Fruit fly (Drosophila melanogaster): ENCODE results near the gene CG6766.

dm6 chr2L:12055837-12056388 is 15.4 kb upstream of the CG6766 start, which contains the start of the genes JhI-21, RpL7-like and CG34164:
- TF ChIP-seq usp (GFP tag; optimal IDR thresholded peaks at IDR 0.05) (no peak), psq (optimal IDR thresholded peaks at IDR 0.05) (no peak), CG8478 (optimal IDR thresholded peaks at IDR 0.05) (no peak), EcR (GFP tag; optimal IDR thresholded peaks at IDR 0.05) (no peak), pan (optimal IDR thresholded peaks at IDR 0.05) (no peak), Dll (optimal IDR thresholded peaks at IDR 0.05) (no peak)

Measured in whole organism.